Worm (Caenorhabditis elegans): ENCODE results near the gene idpp-1.

The idpp-1 gene

ce11 chrIII:761476-761875, 21.0 kb downstream of the idpp-1 start, which contains the start of gene nlp-52:
nlp-52 (plus strand) TSS chrIII:761776.
- TF ChIP-seq aly-1 (tag; optimal IDR thresholded peaks at IDR 0.05) (no peak), B0310.2 (tag; optimal IDR thresholded peaks at IDR 0.05) (no peak), tbx-37 (GFP tag; conservative IDR thresholded peaks at IDR 0.05) (no peak), ceh-13 (GFP tag; optimal IDR thresholded peaks at IDR 0.05) (no peak), ceh-36 (tag; optimal IDR thresholded peaks at IDR 0.05) (no peak), F13C5.2 (tag; optimal IDR thresholded peaks at IDR 0.05) (no peak), hnd-1 (tag; optimal IDR thresholded peaks at IDR 0.05) (no peak), hmbx-1 (tag; optimal IDR thresholded peaks at IDR 0.05) (no peak), tbx-11 (GFP tag; IDR thresholded peaks at IDR 0.05) (no peak), ets-7 (tag; optimal IDR thresholded peaks at IDR 0.05) (no peak), sea-1 (GFP tag; conservative IDR thresholded peaks at IDR 0.05) (no peak), tra-4 (tag; optimal IDR thresholded peaks at IDR 0.05) (no peak), ama-1 (optimal IDR thresholded peaks at IDR 0.05) (no peak), flt-1 (GFP tag; IDR thresholded peaks at IDR 0.05) (no peak), scrt-1 (GFP tag; IDR thresholded peaks at IDR 0.05) (no peak), hmg-4 (GFP tag; optimal IDR thresholded peaks at IDR 0.05) (no peak), pes-1 (GFP tag; IDR thresholded peaks at IDR 0.05) (no peak)

- TF ChIP-seq hmbx-1 (tag; optimal IDR thresholded peaks at IDR 0.05) (no peak), flt-1 (GFP tag; IDR thresholded peaks at IDR 0.05) (no peak), hnd-1 (tag; optimal IDR thresholded peaks at IDR 0.05) (no peak), ceh-13 (GFP tag; optimal IDR thresholded peaks at IDR 0.05) (no peak), ama-1 (optimal IDR thresholded peaks at IDR 0.05) (no peak), scrt-1 (GFP tag; IDR thresholded peaks at IDR 0.05) (no peak), tbx-11 (GFP tag; IDR thresholded peaks at IDR 0.05) (no peak), sea-1 (GFP tag; conservative IDR thresholded peaks at IDR 0.05) (no peak)
These were observed 22.0 kb downstream of the idpp-1 start for ce11 chrIII:762508-762907.

ce11 chrIII:764404-764803, 23.9 kb downstream of the idpp-1 start:
- TF ChIP-seq F13C5.2 (tag; optimal IDR thresholded peaks at IDR 0.05) (no peak), tbx-37 (GFP tag; conservative IDR thresholded peaks at IDR 0.05) (no peak), pes-1 (GFP tag; IDR thresholded peaks at IDR 0.05) (no peak)

- no peak for TF ChIP-seq ceh-36 (tag; optimal IDR thresholded peaks at IDR 0.05)
- no peak for TF ChIP-seq flt-1 (GFP tag; IDR thresholded peaks at IDR 0.05)
- TF ChIP-seq sea-1 (GFP tag; conservative IDR thresholded peaks at IDR 0.05), result no peak
- no peak for TF ChIP-seq tbx-11 (GFP tag; IDR thresholded peaks at IDR 0.05)
- TF ChIP-seq aly-1 (tag; optimal IDR thresholded peaks at IDR 0.05), result no peak
- TF ChIP-seq tbx-37 (GFP tag; conservative IDR thresholded peaks at IDR 0.05), result no peak
- no peak for TF ChIP-seq hmbx-1 (tag; optimal IDR thresholded peaks at IDR 0.05)
- TF ChIP-seq B0310.2 (tag; optimal IDR thresholded peaks at IDR 0.05), result no peak
- no peak for TF ChIP-seq ets-7 (tag; optimal IDR thresholded peaks at IDR 0.05)
- TF ChIP-seq tra-4 (tag; optimal IDR thresholded peaks at IDR 0.05), result no peak
- TF ChIP-seq hnd-1 (tag; optimal IDR thresholded peaks at IDR 0.05), result no peak
- TF ChIP-seq ama-1 (optimal IDR thresholded peaks at IDR 0.05), result no peak
- TF ChIP-seq ceh-13 (GFP tag; optimal IDR thresholded peaks at IDR 0.05), result no peak
- TF ChIP-seq pes-1 (GFP tag; IDR thresholded peaks at IDR 0.05), result no peak
- TF ChIP-seq F13C5.2 (tag; optimal IDR thresholded peaks at IDR 0.05), result no peak
- TF ChIP-seq scrt-1 (GFP tag; IDR thresholded peaks at IDR 0.05), result no peak
- TF ChIP-seq hmg-4 (GFP tag; optimal IDR thresholded peaks at IDR 0.05), result no peak
These were observed 24.4 kb downstream of the idpp-1 start, which contains the start of gene ptl-1 for ce11 chrIII:764884-765283. ptl-1 (plus strand) TSS chrIII:765184.

ce11 chrIII:768528-768927, 28.0 kb downstream of the idpp-1 start:
- TF ChIP-seq hmbx-1 (tag; optimal IDR thresholded peaks at IDR 0.05), result no peak
- no peak for TF ChIP-seq F13C5.2 (tag; optimal IDR thresholded peaks at IDR 0.05)
- no peak for TF ChIP-seq tra-4 (tag; optimal IDR thresholded peaks at IDR 0.05)
- TF ChIP-seq tbx-37 (GFP tag; conservative IDR thresholded peaks at IDR 0.05), result no peak
- no peak for TF ChIP-seq B0310.2 (tag; optimal IDR thresholded peaks at IDR 0.05)
- no peak for TF ChIP-seq ets-7 (tag; optimal IDR thresholded peaks at IDR 0.05)
- TF ChIP-seq scrt-1 (GFP tag; IDR thresholded peaks at IDR 0.05), result no peak
- no peak for TF ChIP-seq aly-1 (tag; optimal IDR thresholded peaks at IDR 0.05)
- TF ChIP-seq pes-1 (GFP tag; IDR thresholded peaks at IDR 0.05), result no peak
- TF ChIP-seq hmg-4 (GFP tag; optimal IDR thresholded peaks at IDR 0.05), result no peak
- TF ChIP-seq sea-1 (GFP tag; conservative IDR thresholded peaks at IDR 0.05), result no peak
- TF ChIP-seq ceh-36 (tag; optimal IDR thresholded peaks at IDR 0.05), result no peak
- TF ChIP-seq hnd-1 (tag; optimal IDR thresholded peaks at IDR 0.05), result no peak
- no peak for TF ChIP-seq flt-1 (GFP tag; IDR thresholded peaks at IDR 0.05)
- no peak for TF ChIP-seq ama-1 (optimal IDR thresholded peaks at IDR 0.05)
- no peak for TF ChIP-seq tbx-11 (GFP tag; IDR thresholded peaks at IDR 0.05)

ce11 chrIII:770958-771357, 30.5 kb downstream of the idpp-1 start, which contains the start of gene tpst-2:
tpst-2 (plus strand) TSS chrIII:771258.
- TF ChIP-seq hmbx-1 (tag; optimal IDR thresholded peaks at IDR 0.05), result no peak
- no peak for TF ChIP-seq aly-1 (tag; optimal IDR thresholded peaks at IDR 0.05)
- TF ChIP-seq sea-1 (GFP tag; conservative IDR thresholded peaks at IDR 0.05), result no peak
- no peak for TF ChIP-seq pes-1 (GFP tag; IDR thresholded peaks at IDR 0.05)
- no peak for TF ChIP-seq tbx-37 (GFP tag; conservative IDR thresholded peaks at IDR 0.05)

- TF ChIP-seq hmbx-1 (tag; optimal IDR thresholded peaks at IDR 0.05) (no peak), hmg-4 (GFP tag; optimal IDR thresholded peaks at IDR 0.05) (no peak), sea-1 (GFP tag; conservative IDR thresholded peaks at IDR 0.05) (no peak), ceh-36 (tag; optimal IDR thresholded peaks at IDR 0.05) (no peak), F13C5.2 (tag; optimal IDR thresholded peaks at IDR 0.05) (no peak), ets-7 (tag; optimal IDR thresholded peaks at IDR 0.05) (no peak)
These were observed 32.2 kb downstream of the idpp-1 start for ce11 chrIII:772675-773074.

ce11 chrIII:773114-773513, 32.6 kb downstream of the idpp-1 start, which contains the start of gene cyn-6:
cyn-6 (plus strand) TSS chrIII:773414.
- no peak for TF ChIP-seq tbx-11 (GFP tag; IDR thresholded peaks at IDR 0.05)
- no peak for TF ChIP-seq ama-1 (optimal IDR thresholded peaks at IDR 0.05)
- no peak for TF ChIP-seq ceh-36 (tag; optimal IDR thresholded peaks at IDR 0.05)
- no peak for TF ChIP-seq ets-7 (tag; optimal IDR thresholded peaks at IDR 0.05)
- no peak for TF ChIP-seq hmbx-1 (tag; optimal IDR thresholded peaks at IDR 0.05)
- TF ChIP-seq sea-1 (GFP tag; conservative IDR thresholded peaks at IDR 0.05), result no peak
- TF ChIP-seq flt-1 (GFP tag; IDR thresholded peaks at IDR 0.05), result no peak
- TF ChIP-seq tbx-37 (GFP tag; conservative IDR thresholded peaks at IDR 0.05), result no peak
- no peak for TF ChIP-seq hnd-1 (tag; optimal IDR thresholded peaks at IDR 0.05)
- TF ChIP-seq hmg-4 (GFP tag; optimal IDR thresholded peaks at IDR 0.05), result no peak
- no peak for TF ChIP-seq pes-1 (GFP tag; IDR thresholded peaks at IDR 0.05)
- TF ChIP-seq aly-1 (tag; optimal IDR thresholded peaks at IDR 0.05), result no peak
